Worm (Caenorhabditis elegans) whole organism, L3 larva: ENCODE results near the gene EGAP5.1.

ENCODE experiments used
- R02D3.7 ChIP-seq: fragments of 150-350 bp; optimal IDR thresholded peaks from 2 replicates; lab custom pipeline; 2014; ENCODE audit warnings: missing biosample characterization, missing genetic modification characterization
- ZK546.5 ChIP-seq: sonication (generic microtip); optimal IDR thresholded peaks from 2 replicates; lab custom pipeline; 2017; ENCODE audit warnings: missing biosample characterization, missing genetic modification characterization
- aly-2 ChIP-seq: fragments of 150-350 bp; optimal IDR thresholded peaks from 2 replicates; lab custom pipeline; 2014; ENCODE audit warnings: missing biosample characterization, missing genetic modification characterization
- ceh-82 ChIP-seq: fragments of 150-350 bp; optimal IDR thresholded peaks from 2 replicates; lab custom pipeline; 2014; ENCODE audit warnings: missing biosample characterization, missing genetic modification characterization
- ceh-9 ChIP-seq: sonication (generic microtip); optimal IDR thresholded peaks from 2 replicates; lab custom pipeline; 2018; ENCODE audit warnings: missing biosample characterization, missing genetic modification characterization
- daf-12 ChIP-seq: fragments of 150-350 bp; optimal IDR thresholded peaks from 2 replicates; lab custom pipeline; 2014; ENCODE audit warnings: missing biosample characterization, missing genetic modification reagents, missing genetic modification characterization
- egl-27 ChIP-seq: sonication (generic microtip); optimal IDR thresholded peaks from 4 replicates; lab custom pipeline; 2017; ENCODE audit warnings: missing biosample characterization, missing genetic modification reagents, missing genetic modification characterization
- egl-5 ChIP-seq: fragments of 150-350 bp; optimal IDR thresholded peaks from 2 replicates; lab custom pipeline; 2017; ENCODE audit warnings: missing biosample characterization, missing genetic modification reagents, missing genetic modification characterization, inconsistent platforms
- elt-2 ChIP-seq: sonication (generic microtip); optimal IDR thresholded peaks from 2 replicates; lab custom pipeline; 2016; ENCODE audit warnings: missing genetic modification reagents, mild to moderate bottlenecking, missing genetic modification characterization, missing compliant biosample characterization
- elt-3 ChIP-seq, 3 experiments: fragments of 150-350 bp in 1 of 3; sonication (generic microtip) in 2 of 3; optimal IDR thresholded peaks; 2 replicates in 2 of 3; 4 replicates in 1 of 3; lab custom pipeline; 2014 to 2017; ENCODE audit warnings: missing biosample characterization in 3 of 3, missing genetic modification characterization in 3 of 3
- fos-1 ChIP-seq: fragments of 150-350 bp; optimal IDR thresholded peaks from 2 replicates; lab custom pipeline; 2014; ENCODE audit warnings: missing biosample characterization, missing genetic modification characterization
- hmg-11 ChIP-seq: sonication (generic microtip); optimal IDR thresholded peaks from 2 replicates; lab custom pipeline; 2016; ENCODE audit warnings: missing genetic modification characterization, missing compliant biosample characterization
- lin-15B ChIP-seq: fragments of 150-350 bp; optimal IDR thresholded peaks from 2 replicates; lab custom pipeline; 2014; ENCODE audit warnings: missing biosample characterization, missing genetic modification characterization
- lsy-12 ChIP-seq: sonication (generic microtip); optimal IDR thresholded peaks from 2 replicates; lab custom pipeline; 2016; ENCODE audit warnings: mild to moderate bottlenecking, missing genetic modification characterization, missing compliant biosample characterization
- mdl-1 ChIP-seq: fragments of 150-350 bp; optimal IDR thresholded peaks from 2 replicates; lab custom pipeline; 2014; ENCODE audit warnings: missing biosample characterization, missing genetic modification characterization
- nhr-11 ChIP-seq: fragments of 150-350 bp; optimal IDR thresholded peaks from 2 replicates; lab custom pipeline; 2014; ENCODE audit warnings: missing biosample characterization, missing genetic modification characterization
- nhr-12 ChIP-seq: fragments of 150-350 bp; optimal IDR thresholded peaks from 2 replicates; lab custom pipeline; 2014; ENCODE audit warnings: missing biosample characterization, missing genetic modification characterization
- nhr-23 ChIP-seq: fragments of 150-350 bp; optimal IDR thresholded peaks from 2 replicates; lab custom pipeline; 2014; ENCODE audit warnings: missing biosample characterization, missing genetic modification reagents, missing genetic modification characterization
- nhr-237 ChIP-seq: fragments of 150-350 bp; optimal IDR thresholded peaks from 2 replicates; lab custom pipeline; 2014; ENCODE audit warnings: missing biosample characterization, missing genetic modification characterization
- nhr-25 ChIP-seq: sonication (generic microtip); optimal IDR thresholded peaks from 2 replicates; lab custom pipeline; 2017; ENCODE audit warnings: missing biosample characterization, missing genetic modification characterization
- nhr-28 ChIP-seq: fragments of 150-350 bp; optimal IDR thresholded peaks from 2 replicates; lab custom pipeline; 2014; ENCODE audit warnings: missing biosample characterization, missing genetic modification characterization
- nhr-43 ChIP-seq: sonication (generic microtip); optimal IDR thresholded peaks from 2 replicates; lab custom pipeline; 2016; ENCODE audit warnings: mild to moderate bottlenecking, missing genetic modification characterization, missing compliant biosample characterization; ENCODE audit not compliant: poor library complexity, severe bottlenecking
- nhr-67 ChIP-seq: fragments of 150-350 bp; optimal IDR thresholded peaks from 2 replicates; lab custom pipeline; 2014; ENCODE audit warnings: missing biosample characterization, missing genetic modification characterization
- pha-4 ChIP-seq: fragments of 150-350 bp; optimal IDR thresholded peaks from 2 replicates; lab custom pipeline; 2014; ENCODE audit warnings: missing biosample characterization, missing genetic modification reagents, missing genetic modification characterization
- pqm-1 ChIP-seq: fragments of 150-350 bp; optimal IDR thresholded peaks from 2 replicates; lab custom pipeline; 2017; ENCODE audit warnings: missing biosample characterization, missing genetic modification characterization, inconsistent platforms
- skn-1 ChIP-seq: fragments of 150-350 bp; optimal IDR thresholded peaks from 2 replicates; lab custom pipeline; 2014; ENCODE audit warnings: missing biosample characterization, missing genetic modification characterization
- tbx-2 ChIP-seq: sonication (generic microtip); optimal IDR thresholded peaks from 2 replicates; lab custom pipeline; 2016; ENCODE audit warnings: mild to moderate bottlenecking, missing genetic modification characterization, missing compliant biosample characterization
- unc-39 ChIP-seq: sonication (generic microtip); optimal IDR thresholded peaks from 4 replicates; lab custom pipeline; 2017; ENCODE audit warnings: missing biosample characterization, missing genetic modification characterization
- unc-62 ChIP-seq: fragments of 150-350 bp; sonication (generic microtip); optimal IDR thresholded peaks from 4 replicates; lab custom pipeline; 2014; ENCODE audit warnings: missing biosample characterization, missing genetic modification reagents, missing genetic modification characterization
- ztf-11 ChIP-seq: fragments of 150-350 bp; optimal IDR thresholded peaks from 2 replicates; lab custom pipeline; 2014; ENCODE audit warnings: missing biosample characterization, missing genetic modification characterization
- ztf-4 ChIP-seq: fragments of 150-350 bp; optimal IDR thresholded peaks from 2 replicates; lab custom pipeline; 2014; ENCODE audit warnings: missing biosample characterization, missing genetic modification characterization

EGAP5.1 gene

ce11 chrX:5183931-5184330, 21.1 kb downstream of the EGAP5.1 start, which contains the start of gene T03G11.9:
TSS of gene T03G11.9 (plus strand) at chrX:5184231.
- no peak for TF ChIP-seq hmg-11 (tag; lab: Kevin White, UChicago)
- no peak for TF ChIP-seq nhr-12 (tag; lab: Kevin White, UChicago)
- TF ChIP-seq elt-2 (tag; lab: Kevin White, UChicago): no peak
- TF ChIP-seq ceh-9: no peak
- no peak for TF ChIP-seq unc-62 (GFP tag; lab: Kevin White, UChicago)
- no peak for TF ChIP-seq R02D3.7

ce11 chrX:5188977-5189376, 26.1 kb downstream of the EGAP5.1 start, which contains the start of gene zig-6:
TSS of gene zig-6 (minus strand) at chrX:5189077.
- TF ChIP-seq egl-27 (tag; lab: Kevin White, UChicago): no peak
- peak; percentile 75 for TF ChIP-seq egl-5
- TF ChIP-seq tbx-2: no peak
- no peak for TF ChIP-seq fos-1 (tag; lab: Kevin White, UChicago)
- no peak for TF ChIP-seq nhr-67 (tag; lab: Kevin White, UChicago)

ce11 chrX:5190061-5190460, 27.2 kb downstream of the EGAP5.1 start:
- TF ChIP-seq lin-15B (tag; lab: Kevin White, UChicago): no peak
- no peak for TF ChIP-seq egl-27 (tag; lab: Kevin White, UChicago)
- TF ChIP-seq hmg-11 (tag; lab: Kevin White, UChicago): no peak
- TF ChIP-seq ceh-82 (tag; lab: Kevin White, UChicago): no peak
- no peak for TF ChIP-seq nhr-25 (tag; lab: Kevin White, UChicago)
- no peak for TF ChIP-seq nhr-43
- no peak for TF ChIP-seq nhr-28 (tag; lab: Kevin White, UChicago)

ce11 chrX:5193402-5193801, 30.5 kb downstream of the EGAP5.1 start:
- no peak for TF ChIP-seq nhr-28 (tag; lab: Kevin White, UChicago)
- no peak for TF ChIP-seq skn-1 (tag; lab: Kevin White, UChicago)
- TF ChIP-seq aly-2 (tag; lab: Kevin White, UChicago): no peak
- TF ChIP-seq hmg-11 (tag; lab: Kevin White, UChicago): no peak
- no peak for TF ChIP-seq tbx-2

ce11 chrX:5195462-5196160, 32.8 kb downstream of the EGAP5.1 start, which contains the start of gene pqn-62:
TSS of gene pqn-62 (plus strand) at chrX:5196110.
- no peak for TF ChIP-seq ZK546.5

ce11 chrX:5197440-5197839, 34.6 kb downstream of the EGAP5.1 start:
- TF ChIP-seq ztf-4 (tag; lab: Kevin White, UChicago) (no peak), nhr-25 (tag; lab: Kevin White, UChicago) (no peak), nhr-11 (tag; lab: Kevin White, UChicago) (no peak), elt-2 (tag; lab: Kevin White, UChicago) (no peak), egl-27 (tag; lab: Kevin White, UChicago) (no peak), skn-1 (tag; lab: Kevin White, UChicago) (no peak), nhr-23 (no peak), nhr-67 (tag; lab: Kevin White, UChicago) (no peak), daf-12 (no peak), ceh-82 (tag; lab: Kevin White, UChicago) (no peak), unc-39 (no peak), nhr-237 (tag; lab: Kevin White, UChicago) (no peak), lsy-12 (tag; lab: Kevin White, UChicago) (no peak), ceh-9 (no peak), pqm-1 (tag; lab: Kevin White, UChicago) (no peak), ztf-11 (tag; lab: Kevin White, UChicago) (no peak), tbx-2 (no peak), pha-4 (tag; lab: Kevin White, UChicago) (no peak), mdl-1 (no peak)

- TF ChIP-seq elt-3 (tag; optimal IDR thresholded peaks at IDR 0.05; lab: Kevin White, UChicago): no peak
- TF ChIP-seq nhr-67 (tag; lab: Kevin White, UChicago): no peak
Observed at ce11 chrX:5199245-5199644, 36.4 kb downstream of the EGAP5.1 start.
